Worm (Caenorhabditis elegans) whole organism, late embryonic: ENCODE measurements around the gene gpb-1.

Experiments used
- C08G9.2 ChIP-seq: sonication (generic microtip); optimal IDR thresholded peaks from 2 replicates; lab custom pipeline; 2016; ENCODE audit warnings: mild to moderate bottlenecking, missing genetic modification characterization, moderate library complexity, missing compliant biosample characterization
- C38D4.7 ChIP-seq: fragments of 200-800 bp; sonication (Bioruptor generic); optimal IDR thresholded peaks from 2 replicates; lab custom pipeline; 2018; ENCODE audit warnings: mild to moderate bottlenecking, missing genetic modification characterization, moderate library complexity, missing compliant biosample characterization
- F13H6.1 ChIP-seq: sonication (generic microtip); optimal IDR thresholded peaks from 2 replicates; lab custom pipeline; 2016; ENCODE audit warnings: missing genetic modification characterization, missing compliant biosample characterization
- K02D7.2 ChIP-seq: sonication (generic microtip); optimal IDR thresholded peaks from 2 replicates; lab custom pipeline; 2017; ENCODE audit warnings: mild to moderate bottlenecking, missing genetic modification characterization, missing compliant biosample characterization
- K09A11.1 ChIP-seq: sonication (generic microtip); optimal IDR thresholded peaks from 2 replicates; lab custom pipeline; 2017; ENCODE audit warnings: antibody characterized with exemption, mild to moderate bottlenecking, missing genetic modification characterization, missing compliant biosample characterization; ENCODE audit not compliant: insufficient read depth
- Y22D7AL.16 ChIP-seq: sonication (generic microtip); optimal IDR thresholded peaks from 2 replicates; lab custom pipeline; 2016; ENCODE audit warnings: missing genetic modification characterization, missing compliant biosample characterization
- ama-1 ChIP-seq: fragments of 150-350 bp; optimal IDR thresholded peaks from 2 replicates; lab custom pipeline; 2014
- ceh-18 ChIP-seq: sonication (generic microtip); optimal IDR thresholded peaks from 2 replicates; lab custom pipeline; 2016; ENCODE audit warnings: missing genetic modification characterization, missing compliant biosample characterization
- ceh-19 ChIP-seq: fragments of 200-800 bp; sonication (Bioruptor generic); optimal IDR thresholded peaks from 2 replicates; lab custom pipeline; 2018; ENCODE audit warnings: mild to moderate bottlenecking, missing genetic modification characterization, missing compliant biosample characterization
- ceh-22 ChIP-seq: sonication (generic microtip); optimal IDR thresholded peaks from 2 replicates; lab custom pipeline; 2017; ENCODE audit warnings: missing biosample characterization, missing genetic modification characterization
- ceh-24 ChIP-seq: sonication (generic microtip); optimal IDR thresholded peaks from 2 replicates; lab custom pipeline; 2016; ENCODE audit warnings: mild to moderate bottlenecking, missing genetic modification characterization, missing compliant biosample characterization
- ceh-30 ChIP-seq: fragments of 150-350 bp; optimal IDR thresholded peaks from 2 replicates; lab custom pipeline; 2014; ENCODE audit warnings: missing biosample characterization, missing genetic modification characterization
- ceh-31 ChIP-seq: sonication (generic microtip); optimal IDR thresholded peaks from 2 replicates; lab custom pipeline; 2016; ENCODE audit warnings: missing genetic modification characterization, missing compliant biosample characterization
- ceh-34 ChIP-seq: sonication (generic microtip); optimal IDR thresholded peaks from 2 replicates; lab custom pipeline; 2016; ENCODE audit warnings: mild to moderate bottlenecking, missing genetic modification characterization, missing compliant biosample characterization
- ceh-45 ChIP-seq: fragments of 200-800 bp; sonication (Bioruptor generic); IDR thresholded peaks from 2 replicates; pipeline ENCODE4 v1.3.6; 2022; ENCODE audit warnings: missing genetic modification reagents, missing genetic modification characterization, missing compliant biosample characterization
- ceh-48 ChIP-seq: sonication (generic microtip); optimal IDR thresholded peaks from 2 replicates; lab custom pipeline; 2016; ENCODE audit warnings: missing genetic modification characterization, inconsistent platforms, missing compliant biosample characterization
- ceh-6 ChIP-seq: fragments of 200-800 bp; sonication (Bioruptor generic); optimal IDR thresholded peaks from 2 replicates; lab custom pipeline; 2018; ENCODE audit warnings: mild to moderate bottlenecking, missing genetic modification characterization, missing compliant biosample characterization
- ceh-9 ChIP-seq: sonication (generic microtip); optimal IDR thresholded peaks from 2 replicates; lab custom pipeline; 2016; ENCODE audit warnings: mild to moderate bottlenecking, missing genetic modification characterization, inconsistent platforms, missing compliant biosample characterization
- dmd-4 ChIP-seq: sonication (generic microtip); optimal IDR thresholded peaks from 2 replicates; lab custom pipeline; 2016; ENCODE audit warnings: borderline replicate concordance, missing genetic modification characterization, missing compliant biosample characterization
- dve-1 ChIP-seq: sonication (generic microtip); optimal IDR thresholded peaks from 2 replicates; lab custom pipeline; 2017; ENCODE audit warnings: antibody characterized with exemption, mild to moderate bottlenecking, missing genetic modification characterization, missing compliant biosample characterization
- elt-2 ChIP-seq: sonication (generic microtip); optimal IDR thresholded peaks from 2 replicates; lab custom pipeline; 2016; ENCODE audit warnings: missing genetic modification reagents, missing genetic modification characterization, missing compliant biosample characterization
- elt-4 ChIP-seq: sonication (generic microtip); optimal IDR thresholded peaks from 2 replicates; lab custom pipeline; 2016; ENCODE audit warnings: missing genetic modification characterization, missing compliant biosample characterization
- ets-4 ChIP-seq: sonication (generic microtip); optimal IDR thresholded peaks from 2 replicates; lab custom pipeline; 2016; ENCODE audit warnings: missing genetic modification characterization, missing compliant biosample characterization
- eyg-1 ChIP-seq: sonication (generic microtip); optimal IDR thresholded peaks from 2 replicates; lab custom pipeline; 2016; ENCODE audit warnings: missing genotype, missing genetic modification characterization, missing compliant biosample characterization
- fax-1 ChIP-seq: sonication (generic microtip); optimal IDR thresholded peaks from 2 replicates; lab custom pipeline; 2016; ENCODE audit warnings: missing genotype, missing genetic modification characterization, missing compliant biosample characterization
- fkh-10 ChIP-seq: fragments of 150-350 bp; optimal IDR thresholded peaks from 2 replicates; lab custom pipeline; 2014; ENCODE audit warnings: missing biosample characterization, missing genetic modification reagents, missing genetic modification characterization
- fkh-6 ChIP-seq: sonication (generic microtip); optimal IDR thresholded peaks from 2 replicates; lab custom pipeline; 2016; ENCODE audit warnings: missing genetic modification characterization, missing compliant biosample characterization
- hlh-13 ChIP-seq: fragments of 200-800 bp; sonication (Bioruptor generic); optimal IDR thresholded peaks from 2 replicates; lab custom pipeline; 2018; ENCODE audit warnings: mild to moderate bottlenecking, missing genetic modification characterization, missing compliant biosample characterization
- hlh-15 ChIP-seq: sonication (generic microtip); optimal IDR thresholded peaks from 2 replicates; lab custom pipeline; 2016; ENCODE audit warnings: missing genetic modification characterization, missing compliant biosample characterization
- hlh-30 ChIP-seq: sonication (generic microtip); optimal IDR thresholded peaks from 2 replicates; lab custom pipeline; 2017; ENCODE audit warnings: antibody characterized with exemption, missing genetic modification characterization, missing compliant biosample characterization; ENCODE audit not compliant: insufficient read depth
- hlh-6 ChIP-seq: sonication (generic microtip); optimal IDR thresholded peaks from 2 replicates; lab custom pipeline; 2016; ENCODE audit warnings: missing genotype, missing genetic modification characterization, missing compliant biosample characterization
- hlh-8 ChIP-seq: sonication (generic microtip); optimal IDR thresholded peaks from 2 replicates; lab custom pipeline; 2016; ENCODE audit warnings: missing genotype, missing genetic modification characterization, missing compliant biosample characterization
- lim-6 ChIP-seq: sonication (generic microtip); optimal IDR thresholded peaks from 2 replicates; lab custom pipeline; 2016; ENCODE audit warnings: missing genetic modification characterization, missing compliant biosample characterization
- madf-2 ChIP-seq: sonication (generic microtip); optimal IDR thresholded peaks from 2 replicates; lab custom pipeline; 2017; ENCODE audit warnings: missing genetic modification characterization, missing compliant biosample characterization
- mec-3 ChIP-seq: sonication (generic microtip); optimal IDR thresholded peaks from 2 replicates; lab custom pipeline; 2016; ENCODE audit warnings: borderline replicate concordance, missing genetic modification characterization, missing compliant biosample characterization
- npax-4 ChIP-seq: sonication (generic microtip); optimal IDR thresholded peaks from 2 replicates; lab custom pipeline; 2016; ENCODE audit warnings: missing genetic modification characterization, missing compliant biosample characterization
- pax-1 ChIP-seq: fragments of 150-350 bp; optimal IDR thresholded peaks from 2 replicates; lab custom pipeline; 2014; ENCODE audit warnings: missing biosample characterization, missing genetic modification characterization
- pha-2 ChIP-seq: sonication (generic microtip); optimal IDR thresholded peaks from 2 replicates; lab custom pipeline; 2017; ENCODE audit warnings: mild to moderate bottlenecking, missing genetic modification characterization, missing compliant biosample characterization
- pqm-1 ChIP-seq: sonication (generic microtip); optimal IDR thresholded peaks from 2 replicates; lab custom pipeline; 2016; ENCODE audit warnings: missing genetic modification characterization, missing compliant biosample characterization
- pros-1 ChIP-seq: fragments of 150-350 bp; optimal IDR thresholded peaks from 2 replicates; lab custom pipeline; 2014; ENCODE audit warnings: missing biosample characterization, missing genetic modification reagents, missing genetic modification characterization
- sdc-2 ChIP-seq: sonication (generic microtip); optimal IDR thresholded peaks from 2 replicates; lab custom pipeline; 2016; ENCODE audit warnings: missing genotype, missing genetic modification characterization, missing compliant biosample characterization
- tbx-2 ChIP-seq: sonication (generic microtip); optimal IDR thresholded peaks from 2 replicates; lab custom pipeline; 2016; ENCODE audit warnings: missing genetic modification characterization, missing compliant biosample characterization
- ttx-3 ChIP-seq: sonication (generic microtip); optimal IDR thresholded peaks from 2 replicates; lab custom pipeline; 2016; ENCODE audit warnings: missing genetic modification reagents, missing genetic modification characterization, missing compliant biosample characterization
- unc-3 ChIP-seq, 2 experiments: fragments of 200-800 bp in 1 of 2; sonication (Bioruptor generic) in 1 of 2; sonication (generic microtip) in 1 of 2; conservative IDR thresholded peaks in 1 of 2; optimal IDR thresholded peaks in 1 of 2; 2 replicates each; pipeline versions ENCODE4 v1.3.6 to Lab custom; 2016 to 2022; ENCODE audit warnings: missing compliant biosample characterization in 2 of 2, missing genetic modification characterization in 2 of 2, missing genetic modification reagents in 1 of 2
- unc-42 ChIP-seq: sonication (generic microtip); optimal IDR thresholded peaks from 2 replicates; lab custom pipeline; 2016; ENCODE audit warnings: missing genotype, missing genetic modification characterization, missing compliant biosample characterization
- unc-55 ChIP-seq: sonication (generic microtip); optimal IDR thresholded peaks from 2 replicates; lab custom pipeline; 2017; ENCODE audit warnings: missing biosample characterization, missing genetic modification reagents, missing genetic modification characterization
- unc-86 ChIP-seq: sonication (generic microtip); optimal IDR thresholded peaks from 2 replicates; lab custom pipeline; 2016; ENCODE audit warnings: missing genetic modification characterization, missing compliant biosample characterization
- zip-5 ChIP-seq: sonication (generic microtip); optimal IDR thresholded peaks from 2 replicates; lab custom pipeline; 2016; ENCODE audit warnings: missing genetic modification characterization, missing compliant biosample characterization
- ztf-16 ChIP-seq: sonication (generic microtip); optimal IDR thresholded peaks from 2 replicates; lab custom pipeline; 2017; ENCODE audit warnings: missing genetic modification characterization, missing compliant biosample characterization

Gene gpb-1

DNA sequence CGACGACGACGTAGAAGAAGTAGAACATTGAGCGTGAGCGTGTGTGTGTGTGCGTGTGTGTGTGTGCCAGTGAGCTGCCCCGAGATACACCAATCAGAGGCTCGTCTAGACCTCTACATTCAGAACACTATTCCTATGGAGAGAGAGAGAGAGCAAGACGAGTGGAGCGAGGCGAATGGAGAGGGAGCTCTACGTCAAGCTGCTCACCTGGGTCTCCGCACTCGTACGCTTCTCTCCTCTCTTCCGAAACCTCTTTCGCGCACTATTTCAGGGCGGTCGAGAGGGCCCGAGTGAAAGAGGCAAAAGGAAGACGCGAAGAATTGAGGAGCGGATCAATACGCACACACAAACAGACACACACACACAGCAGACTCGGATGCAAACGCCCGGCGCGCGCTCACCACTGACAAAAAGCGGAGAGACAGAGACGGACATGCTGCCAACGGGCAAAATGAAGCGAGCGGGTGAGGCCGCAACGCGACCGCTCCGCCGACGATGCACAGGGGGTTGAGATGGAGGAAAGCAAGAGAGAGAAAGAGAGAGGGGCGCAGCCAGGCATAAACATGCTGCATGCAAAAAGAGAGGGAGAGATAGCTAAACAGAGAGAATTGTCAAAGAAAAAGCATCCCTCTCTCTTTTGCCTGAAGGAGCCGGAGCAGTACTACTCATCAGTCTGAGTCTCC, 1.2 kb upstream of the gpb-1 start (continued):
- TF ChIP-seq pqm-1 (tag; lab: Kevin White, UChicago) (peak; percentile 28), ceh-9 (tag; lab: Kevin White, UChicago) (no peak), ceh-24 (no peak), unc-42 (tag; lab: Kevin White, UChicago) (peak; percentile 84), hlh-13 (no peak), sdc-2 (tag; lab: Kevin White, UChicago) (peak; percentile 62), unc-86 (tag; lab: Kevin White, UChicago) (peak; percentile 44), C38D4.7 (GFP tag; lab: Kevin White, UChicago) (no peak), ama-1 (lab: Kevin White, UChicago) (no peak), elt-4 (peak; percentile 79), madf-2 (tag; lab: Kevin White, UChicago) (no peak), tbx-2 (tag; lab: Kevin White, UChicago) (peak; percentile 90), ceh-48 (tag; lab: Kevin White, UChicago) (peak; percentile 93), ttx-3 (tag; lab: Kevin White, UChicago) (no peak), ceh-6 (GFP tag; lab: Kevin White, UChicago) (peak; percentile 25), fkh-10 (no peak), hlh-6 (no peak), unc-3 (GFP tag; conservative IDR thresholded peaks at IDR 0.05; lab: Robert Waterston, UW) (no peak), unc-3 (tag; optimal IDR thresholded peaks at IDR 0.05; lab: Kevin White, UChicago) (peak; percentile 70), mec-3 (tag; lab: Kevin White, UChicago) (peak; percentile 49), hlh-15 (tag; lab: Kevin White, UChicago) (no peak), dmd-4 (peak; percentile 64), K02D7.2 (tag; lab: Kevin White, UChicago) (no peak), ceh-31 (tag; lab: Kevin White, UChicago) (peak; percentile 94), pha-2 (tag; lab: Kevin White, UChicago) (peak; percentile 61), ceh-45 (GFP tag; lab: Robert Waterston, UW) (no peak; the same call in 1 of the 2 replicates), ceh-22 (tag; lab: Kevin White, UChicago) (peak; percentile 53), C08G9.2 (tag; lab: Kevin White, UChicago) (peak; percentile 55), hlh-8 (tag; lab: Kevin White, UChicago) (peak; percentile 74), eyg-1 (tag; lab: Kevin White, UChicago) (peak; percentile 37), F13H6.1 (peak; percentile 82), dve-1 (tag; lab: Kevin White, UChicago) (peak; percentile 77), ceh-34 (peak; percentile 94), ceh-19 (GFP tag; lab: Kevin White, UChicago) (peak; percentile 68), npax-4 (tag; lab: Kevin White, UChicago) (no peak), pax-1 (tag; lab: Kevin White, UChicago) (no peak), fax-1 (tag; lab: Kevin White, UChicago) (peak; percentile 48), K09A11.1 (tag; lab: Kevin White, UChicago) (no peak), ceh-18 (tag; lab: Kevin White, UChicago) (peak; percentile 99), ceh-30 (peak; percentile 35), Y22D7AL.16 (no peak), unc-55 (GFP tag; lab: Kevin White, UChicago) (peak; percentile 80), zip-5 (tag; lab: Kevin White, UChicago) (peak; percentile 1), ztf-16 (tag; lab: Kevin White, UChicago) (peak; percentile 55), lim-6 (tag; lab: Kevin White, UChicago) (peak; percentile 13), elt-2 (peak; percentile 35), pros-1 (tag; lab: Kevin White, UChicago) (peak; percentile 69), hlh-30 (tag; lab: Kevin White, UChicago) (peak; percentile 68), fkh-6 (tag; lab: Kevin White, UChicago) (peak; percentile 30), ets-4 (tag; lab: Kevin White, UChicago) (peak; percentile 78)
